Fruit fly (Drosophila melanogaster) whole organism, embryonic: ENCODE results near the gene CG33172.

Experiments
- Aef1 ChIP-seq: fragments of 200-800 bp; sonication (Bioruptor generic); IDR thresholded peaks from 3 replicates; pipeline ENCODE4 v1.3.6; 2022; ENCODE audit warnings: missing biosample characterization, missing genetic modification characterization
- B-H2 ChIP-seq: fragments of 200-800 bp; sonication (Bioruptor generic); optimal IDR thresholded peaks from 2 replicates; lab custom pipeline; 2018; ENCODE audit warnings: missing biosample characterization, mild to moderate bottlenecking, missing genetic modification characterization
- BEAF-32 ChIP-seq: fragments of 200-800 bp; sonication (Bioruptor generic); optimal IDR thresholded peaks from 3 replicates; lab custom pipeline; 2017; ENCODE audit warnings: missing biosample characterization, missing genetic modification characterization, mild to moderate bottlenecking, moderate library complexity, missing genetic modification reagents
- Bgb ChIP-seq: fragments of 200-800 bp; sonication (Bioruptor generic); IDR thresholded peaks from 2 replicates; pipeline ENCODE4 v1.3.6; 2022; ENCODE audit warnings: missing biosample characterization, missing genetic modification characterization; ENCODE audit not compliant: partially characterized antibody
- CG10147 ChIP-seq: fragments of 200-800 bp; sonication (Bioruptor generic); optimal IDR thresholded peaks from 2 replicates; lab custom pipeline; 2019; ENCODE audit warnings: missing biosample characterization, mild to moderate bottlenecking, missing genetic modification characterization, moderate library complexity
- CG10431 ChIP-seq: fragments of 200-800 bp; sonication (Bioruptor generic); optimal IDR thresholded peaks from 3 replicates; lab custom pipeline; 2018; ENCODE audit warnings: missing biosample characterization, mild to moderate bottlenecking, missing genetic modification characterization
- CG11398 ChIP-seq: fragments of 200-800 bp; sonication (Bioruptor generic); optimal IDR thresholded peaks from 2 replicates; lab custom pipeline; 2016; ENCODE audit warnings: missing biosample characterization, missing genetic modification characterization
- CG13624 ChIP-seq: fragments of 200-800 bp; sonication (Bioruptor generic); optimal IDR thresholded peaks from 2 replicates; lab custom pipeline; 2016; ENCODE audit warnings: missing biosample characterization, missing genetic modification characterization
- CG14860 ChIP-seq: fragments of 200-800 bp; sonication (Bioruptor generic); IDR thresholded peaks from 3 replicates; pipeline ENCODE4 v1.3.6; 2022; ENCODE audit warnings: missing biosample characterization, missing genetic modification characterization; ENCODE audit not compliant: partially characterized antibody
- CG1602 ChIP-seq: fragments of 200-800 bp; sonication (Bioruptor generic); optimal IDR thresholded peaks from 3 replicates; lab custom pipeline; 2016; ENCODE audit warnings: missing biosample characterization, missing genetic modification characterization
- CG1647 ChIP-seq: fragments of 200-800 bp; sonication (Bioruptor generic); optimal IDR thresholded peaks from 3 replicates; lab custom pipeline; 2016; ENCODE audit warnings: missing biosample characterization, missing genetic modification characterization
- CG17328 ChIP-seq: fragments of 200-800 bp; sonication (Bioruptor generic); IDR thresholded peaks from 2 replicates; pipeline ENCODE4 v1.3.6; 2022; ENCODE audit warnings: missing biosample characterization, missing genetic modification characterization
- CG17912 ChIP-seq: fragments of 200-800 bp; sonication (Bioruptor generic); optimal IDR thresholded peaks from 2 replicates; lab custom pipeline; 2018; ENCODE audit warnings: missing biosample characterization, mild to moderate bottlenecking, missing genetic modification characterization
- CG1792 ChIP-seq: fragments of 200-800 bp; sonication (Bioruptor generic); optimal IDR thresholded peaks from 2 replicates; lab custom pipeline; 2016; ENCODE audit warnings: missing biosample characterization, missing genetic modification characterization
- CG18764 ChIP-seq: fragments of 200-800 bp; sonication (Bioruptor generic); optimal IDR thresholded peaks from 3 replicates; lab custom pipeline; 2016; ENCODE audit warnings: missing biosample characterization, missing genetic modification characterization
- CG3065 ChIP-seq: fragments of 200-800 bp; sonication (Bioruptor generic); optimal IDR thresholded peaks from 2 replicates; lab custom pipeline; 2016; ENCODE audit warnings: missing biosample characterization, missing genetic modification characterization
- CG31388 ChIP-seq: fragments of 200-800 bp; sonication (Bioruptor generic); optimal IDR thresholded peaks from 2 replicates; lab custom pipeline; 2016; ENCODE audit warnings: missing biosample characterization, missing genetic modification characterization
- CG4360 ChIP-seq: fragments of 200-800 bp; sonication (Bioruptor generic); IDR thresholded peaks from 2 replicates; pipeline ENCODE4 v1.3.6; 2022; ENCODE audit warnings: missing biosample characterization, missing genetic modification characterization
- CG5180 ChIP-seq: fragments of 200-800 bp; sonication (Bioruptor generic); optimal IDR thresholded peaks from 3 replicates; lab custom pipeline; 2017; ENCODE audit warnings: missing biosample characterization, missing genetic modification characterization, mild to moderate bottlenecking, moderate library complexity, missing genetic modification reagents
- CG6683 ChIP-seq: fragments of 200-800 bp; sonication (Bioruptor generic); optimal IDR thresholded peaks from 2 replicates; lab custom pipeline; 2017; ENCODE audit warnings: missing biosample characterization, mild to moderate bottlenecking, missing genetic modification characterization, missing genetic modification reagents
- CG7556 ChIP-seq: fragments of 200-800 bp; sonication (Bioruptor generic); optimal IDR thresholded peaks from 2 replicates; lab custom pipeline; 2017; ENCODE audit warnings: missing biosample characterization, mild to moderate bottlenecking, missing genetic modification characterization
- CkIIα-i1 ChIP-seq: fragments of 200-800 bp; sonication (Bioruptor generic); IDR thresholded peaks from 2 replicates; pipeline ENCODE4 v1.3.6; 2022; ENCODE audit warnings: missing biosample characterization, missing genetic modification characterization
- D19A ChIP-seq: fragments of 200-800 bp; optimal IDR thresholded peaks from 3 replicates; lab custom pipeline; 2019; ENCODE audit warnings: missing biosample characterization, mild to moderate bottlenecking, missing genetic modification characterization, moderate library complexity
- Dref ChIP-seq: fragments of 200-800 bp; sonication (Bioruptor generic); IDR thresholded peaks from 2 replicates; pipeline ENCODE4 v1.3.6; 2022; ENCODE audit warnings: missing biosample characterization, missing genetic modification characterization
- HHEX ChIP-seq: fragments of 200-800 bp; sonication (Bioruptor generic); optimal IDR thresholded peaks from 3 replicates; lab custom pipeline; 2017; ENCODE audit warnings: missing biosample characterization, mild to moderate bottlenecking, missing genetic modification characterization, missing genetic modification reagents
- Hand ChIP-seq: fragments of 200-800 bp; sonication (Bioruptor generic); optimal IDR thresholded peaks from 2 replicates; lab custom pipeline; 2017; ENCODE audit warnings: mild to moderate bottlenecking, missing biosample characterization, missing genetic modification reagents, missing genetic modification characterization
- MESR4 ChIP-seq: fragments of 200-800 bp; sonication (Bioruptor generic); optimal IDR thresholded peaks from 2 replicates; lab custom pipeline; 2018; ENCODE audit warnings: missing biosample characterization, mild to moderate bottlenecking, missing genetic modification characterization, moderate library complexity
- Oli ChIP-seq: fragments of 200-800 bp; sonication (Bioruptor generic); optimal IDR thresholded peaks from 2 replicates; lab custom pipeline; 2018; ENCODE audit warnings: missing biosample characterization, mild to moderate bottlenecking, missing genetic modification characterization, moderate library complexity
- Rx ChIP-seq: fragments of 200-800 bp; sonication (Bioruptor generic); IDR thresholded peaks from 2 replicates; pipeline ENCODE4 v1.3.6; 2022; ENCODE audit warnings: missing biosample characterization, missing genetic modification characterization
- Sox100B ChIP-seq: fragments of 200-800 bp; sonication (Bioruptor generic); optimal IDR thresholded peaks from 3 replicates; lab custom pipeline; 2018; ENCODE audit warnings: missing biosample characterization, mild to moderate bottlenecking, missing genetic modification characterization
- Stat92E ChIP-seq, 3 experiments: fragments of >200 bp in 2 of 3; fragments of 200-800 bp in 1 of 3; sonication (Bioruptor generic) in 1 of 3; optimal IDR thresholded peaks; 2 replicates each; lab custom pipeline; 2017 to 2019; ENCODE audit warnings: missing biosample characterization in 3 of 3, missing genetic modification characterization in 3 of 3, mild to moderate bottlenecking in 1 of 3, moderate library complexity in 1 of 3
- al ChIP-seq: fragments of 200-800 bp; sonication (Bioruptor generic); IDR thresholded peaks from 2 replicates; pipeline ENCODE4 v1.3.6; 2022; ENCODE audit warnings: missing biosample characterization, missing genetic modification characterization
- cato ChIP-seq: fragments of 200-800 bp; sonication (Bioruptor generic); optimal IDR thresholded peaks from 2 replicates; lab custom pipeline; 2016; ENCODE audit warnings: missing biosample characterization, missing genetic modification characterization, borderline replicate concordance
- chinmo ChIP-seq: fragments of 200-800 bp; sonication (Bioruptor generic); IDR thresholded peaks from 4 replicates; pipeline ENCODE4 v1.3.6; 2022; ENCODE audit warnings: missing biosample characterization, missing genetic modification characterization; ENCODE audit not compliant: partially characterized antibody
- ewg ChIP-seq: fragments of 200-800 bp; sonication (Bioruptor generic); optimal IDR thresholded peaks from 3 replicates; lab custom pipeline; 2017; ENCODE audit warnings: mild to moderate bottlenecking, missing biosample characterization, missing genetic modification reagents, missing genetic modification characterization
- fd96Cb ChIP-seq: fragments of 200-800 bp; sonication (Bioruptor generic); optimal IDR thresholded peaks from 2 replicates; lab custom pipeline; 2018; ENCODE audit warnings: missing biosample characterization, mild to moderate bottlenecking, missing genetic modification characterization, moderate library complexity
- grn ChIP-seq: fragments of 200-800 bp; sonication (Bioruptor generic); optimal IDR thresholded peaks from 3 replicates; lab custom pipeline; 2017; ENCODE audit warnings: missing biosample characterization, missing genetic modification characterization
- jumu ChIP-seq: fragments of 200-800 bp; sonication (Bioruptor generic); optimal IDR thresholded peaks from 3 replicates; lab custom pipeline; 2016; ENCODE audit warnings: missing biosample characterization, missing genetic modification characterization
- mld ChIP-seq: fragments of 200-800 bp; sonication (Bioruptor generic); IDR thresholded peaks from 3 replicates; pipeline ENCODE4 v1.3.6; 2022; ENCODE audit warnings: missing biosample characterization, missing genetic modification characterization; ENCODE audit not compliant: partially characterized antibody
- oc ChIP-seq: fragments of 200-800 bp; sonication (Bioruptor generic); optimal IDR thresholded peaks from 2 replicates; lab custom pipeline; 2018; ENCODE audit warnings: missing biosample characterization, mild to moderate bottlenecking, missing genetic modification characterization, moderate library complexity
- pan ChIP-seq, 4 experiments: fragments of >200 bp in 3 of 4; fragments of 200-800 bp in 1 of 4; sonication (Bioruptor generic) in 1 of 4; optimal IDR thresholded peaks in 3 of 4; IDR thresholded peaks in 1 of 4; 2 replicates each; pipeline versions ENCODE4 v1.3.6 to Lab custom; 2017 to 2022; ENCODE audit warnings: missing biosample characterization in 2 of 4, missing genetic modification characterization in 2 of 4, mixed read lengths in 1 of 4
- pho ChIP-seq: fragments of 200-800 bp; sonication (Bioruptor generic); optimal IDR thresholded peaks from 2 replicates; lab custom pipeline; 2016; ENCODE audit warnings: missing biosample characterization, missing genetic modification characterization
- pita ChIP-seq: fragments of 200-800 bp; sonication (Bioruptor generic); optimal IDR thresholded peaks from 2 replicates; lab custom pipeline; 2017; ENCODE audit warnings: missing biosample characterization, mild to moderate bottlenecking, missing genetic modification characterization
- pum ChIP-seq: fragments of 200-800 bp; sonication (Bioruptor generic); optimal IDR thresholded peaks from 2 replicates; lab custom pipeline; 2016; ENCODE audit warnings: missing biosample characterization, missing genetic modification characterization
- ro ChIP-seq: fragments of 200-800 bp; sonication (Bioruptor generic); IDR thresholded peaks from 2 replicates; pipeline ENCODE4 v1.3.6; 2022; ENCODE audit warnings: missing biosample characterization, missing genetic modification characterization
- scrt ChIP-seq: fragments of 200-800 bp; sonication (Bioruptor generic); optimal IDR thresholded peaks from 2 replicates; lab custom pipeline; 2018; ENCODE audit warnings: missing biosample characterization, mild to moderate bottlenecking, missing genetic modification characterization, moderate library complexity
- unc-4 ChIP-seq: fragments of 200-800 bp; sonication (Bioruptor generic); IDR thresholded peaks from 2 replicates; pipeline ENCODE4 v1.3.6; 2022; ENCODE audit warnings: missing biosample characterization, missing genetic modification characterization; ENCODE audit not compliant: partially characterized antibody
- unpg ChIP-seq: fragments of 200-800 bp; sonication (Bioruptor generic); optimal IDR thresholded peaks from 3 replicates; lab custom pipeline; 2018; ENCODE audit warnings: missing biosample characterization, mild to moderate bottlenecking, missing genetic modification characterization, moderate library complexity
- zen ChIP-seq: fragments of 200-800 bp; sonication (Bioruptor generic); optimal IDR thresholded peaks from 3 replicates; lab custom pipeline; 2018; ENCODE audit warnings: missing biosample characterization, mild to moderate bottlenecking, missing genetic modification characterization, moderate library complexity

The CG33172 gene

DNA sequence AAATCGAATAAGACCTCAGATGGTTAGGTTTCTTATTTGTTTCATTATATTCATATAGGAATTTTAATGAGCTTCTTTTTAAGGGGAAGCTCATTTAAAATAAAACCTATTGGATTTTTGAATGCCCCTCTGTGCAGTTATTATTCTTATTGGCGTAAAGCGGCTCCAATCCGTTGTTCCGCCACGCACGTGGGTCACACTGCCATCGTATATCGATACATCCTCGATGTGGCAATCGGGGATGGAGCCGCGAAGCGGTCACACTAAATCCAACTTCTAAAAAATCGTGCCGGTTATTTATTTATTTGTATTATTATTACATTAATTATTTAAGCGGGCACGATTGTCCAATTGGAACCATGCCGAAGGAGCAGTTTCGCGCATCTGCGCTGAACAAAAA is 6.7 kb upstream of the CG33172 start, which contains the start of gene Polr3A (continued):
- TF ChIP-seq fd96Cb (tag; lab: Kevin White, UChicago) = no peak
- no peak for TF ChIP-seq CG10147
- no peak for TF ChIP-seq CG7556 (GFP tag; lab: Kevin White, UChicago)
- TF ChIP-seq CkIIα-i1 = no peak
- no peak for TF ChIP-seq Hand
- no peak for TF ChIP-seq pita (GFP tag; lab: Kevin White, UChicago)
- 0 out of 3 replicates have a peak, but pooled peaks have one; percentile 18 for TF ChIP-seq mld (GFP tag; lab: Robert Waterston, UW)
- no peak for TF ChIP-seq pum (GFP tag; lab: Kevin White, UChicago)
- no peak for TF ChIP-seq pho
- TF ChIP-seq CG31388 (GFP tag; lab: Kevin White, UChicago) = no peak
- no peak for TF ChIP-seq CG17912
- TF ChIP-seq CG14860 (GFP tag; lab: Robert Waterston, UW) = peak; percentile 42; the same call in 1 of the 3 replicates
- no peak for TF ChIP-seq Aef1 (GFP tag; lab: Robert Waterston, UW)
- no peak for TF ChIP-seq Sox100B (GFP tag; lab: Kevin White, UChicago)
- no peak for TF ChIP-seq CG1602 (GFP tag; lab: Kevin White, UChicago)
- no peak for TF ChIP-seq al
- TF ChIP-seq B-H2 (GFP tag; lab: Kevin White, UChicago) = no peak
- TF ChIP-seq ewg = no peak
- TF ChIP-seq Bgb (GFP tag; lab: Robert Waterston, UW) = peak; percentile 70
- TF ChIP-seq CG5180 (GFP tag; lab: Kevin White, UChicago) = no peak
- TF ChIP-seq scrt (GFP tag; lab: Kevin White, UChicago) = no peak
- TF ChIP-seq cato (GFP tag; lab: Kevin White, UChicago) = no peak
- TF ChIP-seq CG17328 = no peak
- TF ChIP-seq zen (tag; lab: Kevin White, UChicago) = peak; percentile 49
- peak; percentile 39 for TF ChIP-seq MESR4
- TF ChIP-seq CG1647 = no peak
- no peak for TF ChIP-seq CG1792 (GFP tag; lab: Kevin White, UChicago)
- TF ChIP-seq HHEX = no peak
- no peak for TF ChIP-seq CG10431
- TF ChIP-seq grn (GFP tag; lab: Kevin White, UChicago) = no peak
- no peak for TF ChIP-seq pan (optimal IDR thresholded peaks at IDR 0.05; lab: Kevin White, UChicago)
- no peak for TF ChIP-seq pan (GFP tag; optimal IDR thresholded peaks at IDR 0.05 in 1 of 2, IDR thresholded peaks at IDR 0.05 in 1 of 2)
- TF ChIP-seq Rx (GFP tag; lab: Robert Waterston, UW) = no peak
- TF ChIP-seq CG4360 (GFP tag; lab: Robert Waterston, UW) = no peak
- no peak for TF ChIP-seq CG13624 (GFP tag; lab: Kevin White, UChicago)
- no peak for TF ChIP-seq ro (GFP tag; lab: Robert Waterston, UW)
- TF ChIP-seq Dref (GFP tag; lab: Robert Waterston, UW) = peak; percentile 83
- no peak for TF ChIP-seq Oli
- TF ChIP-seq oc (tag; lab: Kevin White, UChicago) = no peak
- peak; percentile 66 for TF ChIP-seq BEAF-32
- no peak for TF ChIP-seq unpg (GFP tag; lab: Kevin White, UChicago)
- no peak for TF ChIP-seq jumu (GFP tag; lab: Kevin White, UChicago)
- TF ChIP-seq CG3065 (GFP tag; lab: Kevin White, UChicago) = no peak
- TF ChIP-seq CG18764 (GFP tag; lab: Kevin White, UChicago) = no peak
- no peak for TF ChIP-seq D19A (tag; lab: Kevin White, UChicago)
- no peak for TF ChIP-seq chinmo (GFP tag; lab: Robert Waterston, UW)
- TF ChIP-seq CG6683 (GFP tag; lab: Kevin White, UChicago) = no peak
- TF ChIP-seq unc-4 (GFP tag; lab: Robert Waterston, UW) = peak; percentile 61; the same call in 1 of the 2 replicates
- no peak for TF ChIP-seq CG11398 (GFP tag; lab: Kevin White, UChicago)
- no peak for TF ChIP-seq Stat92E (GFP tag; optimal IDR thresholded peaks at IDR 0.05; lab: Kevin White, UChicago)
